Fruit fly (Drosophila melanogaster) whole organism, embryonic: ENCODE results near the gene prd1.

ENCODE experiments used
- Aef1 ChIP-seq: fragments of 200-800 bp; sonication (Bioruptor generic); IDR thresholded peaks from 3 replicates; pipeline ENCODE4 v1.3.6; 2022; ENCODE audit warnings: missing biosample characterization, missing genetic modification characterization
- Atf6 ChIP-seq: fragments of 200-800 bp; sonication (Bioruptor generic); IDR thresholded peaks from 2 replicates; pipeline ENCODE4 v1.3.6; 2022; ENCODE audit warnings: missing biosample characterization, missing genetic modification characterization
- Awh ChIP-seq: fragments of 200-800 bp; sonication (Bioruptor generic); IDR thresholded peaks from 2 replicates; pipeline ENCODE4, ENCODE4 v1.3.6; 2022; ENCODE audit warnings: missing biosample characterization, missing genetic modification characterization
- BtbVII ChIP-seq: fragments of 200-800 bp; sonication (Bioruptor generic); optimal IDR thresholded peaks from 3 replicates; lab custom pipeline; 2017; ENCODE audit warnings: missing biosample characterization, mild to moderate bottlenecking, missing genetic modification characterization
- CG10209 ChIP-seq: fragments of 200-800 bp; sonication (Bioruptor generic); optimal IDR thresholded peaks from 3 replicates; lab custom pipeline; 2017; ENCODE audit warnings: missing biosample characterization, mild to moderate bottlenecking, missing genetic modification characterization, missing genetic modification reagents
- CG10959 ChIP-seq: fragments of 200-800 bp; sonication (Bioruptor generic); IDR thresholded peaks from 2 replicates; pipeline ENCODE4 v1.3.6; 2022; ENCODE audit warnings: missing biosample characterization, missing genetic modification characterization
- CG11093 ChIP-seq: fragments of 200-800 bp; sonication (Bioruptor generic); IDR thresholded peaks from 3 replicates; pipeline ENCODE4 v1.3.6; 2022; ENCODE audit warnings: missing biosample characterization, missing genetic modification characterization
- CG14050 ChIP-seq: fragments of 200-800 bp; sonication (Bioruptor generic); IDR thresholded peaks from 3 replicates; pipeline ENCODE4 v1.3.6; 2022; ENCODE audit warnings: missing biosample characterization, missing genetic modification characterization
- CG1832 ChIP-seq: fragments of 200-800 bp; sonication (Bioruptor generic); optimal IDR thresholded peaks from 2 replicates; lab custom pipeline; 2017; ENCODE audit warnings: missing biosample characterization, mild to moderate bottlenecking, missing genetic modification characterization, inconsistent platforms
- CG18476 ChIP-seq: fragments of 200-800 bp; sonication (Bioruptor generic); optimal IDR thresholded peaks from 2 replicates; lab custom pipeline; 2016; ENCODE audit warnings: missing biosample characterization, mild to moderate bottlenecking, missing genetic modification characterization
- CG2712 ChIP-seq: fragments of 200-800 bp; optimal IDR thresholded peaks from 3 replicates; lab custom pipeline; 2019; ENCODE audit warnings: missing biosample characterization, mild to moderate bottlenecking, missing genetic modification characterization, moderate library complexity
- CG3065 ChIP-seq: fragments of 200-800 bp; sonication (Bioruptor generic); optimal IDR thresholded peaks from 2 replicates; lab custom pipeline; 2016; ENCODE audit warnings: missing biosample characterization, missing genetic modification characterization
- CG31224 ChIP-seq: fragments of 200-800 bp; sonication (Bioruptor generic); IDR thresholded peaks from 2 replicates; pipeline ENCODE4 v1.3.6; 2022; ENCODE audit warnings: missing biosample characterization, missing genetic modification characterization
- CG33213 ChIP-seq: fragments of 200-800 bp; sonication (Bioruptor generic); optimal IDR thresholded peaks from 3 replicates; lab custom pipeline; 2016; ENCODE audit warnings: missing biosample characterization, missing genetic modification characterization
- CG3407 ChIP-seq: fragments of 200-800 bp; sonication (Bioruptor generic); optimal IDR thresholded peaks from 2 replicates; lab custom pipeline; 2018; ENCODE audit warnings: missing biosample characterization, mild to moderate bottlenecking, missing genetic modification characterization
- CG4328 ChIP-seq: fragments of 200-800 bp; sonication (Bioruptor generic); optimal IDR thresholded peaks from 3 replicates; lab custom pipeline; 2017; ENCODE audit warnings: missing biosample characterization, missing genetic modification reagents, missing genetic modification characterization
- CG43689 ChIP-seq: fragments of 200-800 bp; sonication (Bioruptor generic); IDR thresholded peaks from 2 replicates; pipeline ENCODE4 v1.3.6; 2022; ENCODE audit warnings: missing biosample characterization, missing genetic modification characterization
- CG4424 ChIP-seq: fragments of 200-800 bp; sonication (Bioruptor generic); optimal IDR thresholded peaks from 3 replicates; lab custom pipeline; 2016; ENCODE audit warnings: missing biosample characterization, missing genetic modification characterization
- CG4730 ChIP-seq: fragments of 200-800 bp; sonication (Bioruptor generic); IDR thresholded peaks from 2 replicates; pipeline ENCODE4 v1.3.6; 2022; ENCODE audit warnings: missing biosample characterization, missing genetic modification characterization
- CG6254 ChIP-seq: fragments of 200-800 bp; sonication (Bioruptor generic); optimal IDR thresholded peaks from 3 replicates; lab custom pipeline; 2017; ENCODE audit warnings: mild to moderate bottlenecking, missing biosample characterization, missing genetic modification reagents, missing genetic modification characterization
- CG6813 ChIP-seq: fragments of 200-800 bp; sonication (Bioruptor generic); optimal IDR thresholded peaks from 2 replicates; lab custom pipeline; 2017; ENCODE audit warnings: missing biosample characterization, missing genetic modification characterization, mild to moderate bottlenecking, moderate library complexity, missing genetic modification reagents
- CG7271 ChIP-seq: fragments of 200-800 bp; sonication (Bioruptor generic); optimal IDR thresholded peaks from 2 replicates; lab custom pipeline; 2018; ENCODE audit warnings: missing biosample characterization, mild to moderate bottlenecking, missing genetic modification characterization, moderate library complexity
- CG9215 ChIP-seq: fragments of 200-800 bp; sonication (Bioruptor generic); IDR thresholded peaks from 2 replicates; pipeline ENCODE4 v1.3.6; 2022; ENCODE audit warnings: missing biosample characterization, missing genetic modification characterization
- CG9727 ChIP-seq: fragments of 200-800 bp; sonication (Bioruptor generic); optimal IDR thresholded peaks from 3 replicates; lab custom pipeline; 2017; ENCODE audit warnings: missing biosample characterization, mild to moderate bottlenecking, missing genetic modification characterization
- CHES-1-like ChIP-seq: fragments of 200-800 bp; sonication (Bioruptor generic); optimal IDR thresholded peaks from 2 replicates; lab custom pipeline; 2016; ENCODE audit warnings: missing biosample characterization, missing genetic modification characterization
- Dip2 ChIP-seq: fragments of 200-800 bp; sonication (Bioruptor generic); IDR thresholded peaks from 2 replicates; pipeline ENCODE4 v1.3.6; 2022; ENCODE audit warnings: missing biosample characterization, missing genetic modification characterization
- Drgx ChIP-seq: fragments of 200-800 bp; sonication (Bioruptor generic); IDR thresholded peaks from 2 replicates; pipeline ENCODE4 v1.3.6; 2022; ENCODE audit warnings: missing biosample characterization, missing genetic modification characterization
- Ets65A ChIP-seq: fragments of 200-800 bp; sonication (Bioruptor generic); peaks from one replicate; lab custom pipeline; 2016; ENCODE audit warnings: missing biosample characterization, missing genetic modification characterization
- Jarid2 ChIP-seq: fragments of 200-800 bp; sonication (Bioruptor generic); optimal IDR thresholded peaks from 3 replicates; lab custom pipeline; 2017; ENCODE audit warnings: mild to moderate bottlenecking, missing biosample characterization, missing genetic modification reagents, missing genetic modification characterization
- Kr ChIP-seq: fragments of 200-800 bp; sonication (Bioruptor generic); optimal IDR thresholded peaks from 2 replicates; lab custom pipeline; 2017; ENCODE audit warnings: missing biosample characterization, mild to moderate bottlenecking, missing genetic modification characterization
- Lpt ChIP-seq: fragments of >200 bp; optimal IDR thresholded peaks from 2 replicates; lab custom pipeline; 2018; ENCODE audit warnings: missing biosample characterization, missing genetic modification characterization
- NC2β ChIP-seq: fragments of 200-800 bp; sonication (Bioruptor generic); optimal IDR thresholded peaks from 2 replicates; lab custom pipeline; 2016; ENCODE audit warnings: missing biosample characterization, missing genetic modification characterization
- NfI ChIP-seq: fragments of 200-800 bp; sonication (Bioruptor generic); optimal IDR thresholded peaks from 3 replicates; lab custom pipeline; 2018; ENCODE audit warnings: missing biosample characterization, mild to moderate bottlenecking, missing genetic modification characterization, moderate library complexity
- Rfx ChIP-seq: fragments of 200-800 bp; sonication (Bioruptor generic); IDR thresholded peaks from 2 replicates; pipeline ENCODE4 v1.3.6; 2022; ENCODE audit warnings: missing biosample characterization, missing genetic modification characterization
- Sox100B ChIP-seq: fragments of 200-800 bp; sonication (Bioruptor generic); optimal IDR thresholded peaks from 3 replicates; lab custom pipeline; 2018; ENCODE audit warnings: missing biosample characterization, mild to moderate bottlenecking, missing genetic modification characterization
- Stat92E ChIP-seq, 3 experiments: fragments of >200 bp in 2 of 3; fragments of 200-800 bp in 1 of 3; sonication (Bioruptor generic) in 1 of 3; optimal IDR thresholded peaks; 2 replicates each; lab custom pipeline; 2017 to 2019; ENCODE audit warnings: missing biosample characterization in 3 of 3, missing genetic modification characterization in 3 of 3, mild to moderate bottlenecking in 1 of 3, moderate library complexity in 1 of 3
- Taf1 ChIP-seq: fragments of 200-800 bp; sonication (Bioruptor generic); IDR thresholded peaks from 2 replicates; pipeline ENCODE4 v1.3.6; 2022; ENCODE audit warnings: missing biosample characterization, missing genetic modification characterization
- ap ChIP-seq: fragments of 200-800 bp; sonication (Bioruptor generic); IDR thresholded peaks from 2 replicates; pipeline ENCODE4 v1.3.6; 2022; ENCODE audit warnings: missing biosample characterization, missing genetic modification characterization
- dmrt99B ChIP-seq: fragments of 200-800 bp; sonication (Bioruptor generic); optimal IDR thresholded peaks from 2 replicates; lab custom pipeline; 2018; ENCODE audit warnings: missing biosample characterization, mild to moderate bottlenecking, missing genetic modification characterization, moderate library complexity
- dysf ChIP-seq: fragments of 200-800 bp; sonication (Bioruptor generic); IDR thresholded peaks from 3 replicates; pipeline ENCODE4 v1.3.6; 2022; ENCODE audit warnings: missing biosample characterization, missing genetic modification characterization
- grn ChIP-seq: fragments of 200-800 bp; sonication (Bioruptor generic); optimal IDR thresholded peaks from 3 replicates; lab custom pipeline; 2017; ENCODE audit warnings: missing biosample characterization, missing genetic modification characterization
- her ChIP-seq: fragments of 200-800 bp; sonication (Bioruptor generic); optimal IDR thresholded peaks from 2 replicates; lab custom pipeline; 2016; ENCODE audit warnings: missing biosample characterization, missing genetic modification characterization
- lilli ChIP-seq: fragments of 200-800 bp; sonication (Bioruptor generic); optimal IDR thresholded peaks from 3 replicates; lab custom pipeline; 2016; ENCODE audit warnings: missing biosample characterization, missing genetic modification characterization
- lola ChIP-seq, 3 experiments: fragments of >200 bp in 2 of 3; fragments of 200-800 bp in 1 of 3; sonication (Bioruptor generic) in 1 of 3; optimal IDR thresholded peaks; 2 replicates each; lab custom pipeline; 2017 to 2019; ENCODE audit warnings: missing biosample characterization in 3 of 3, missing genetic modification characterization in 3 of 3, mild to moderate bottlenecking in 1 of 3, moderate library complexity in 1 of 3
- luna ChIP-seq: fragments of 200-800 bp; sonication (Bioruptor generic); optimal IDR thresholded peaks from 2 replicates; lab custom pipeline; 2016; ENCODE audit warnings: missing biosample characterization, missing genetic modification characterization
- phol ChIP-seq: fragments of 200-800 bp; sonication (Bioruptor generic); optimal IDR thresholded peaks from 3 replicates; lab custom pipeline; 2018; ENCODE audit warnings: missing biosample characterization, mild to moderate bottlenecking, missing genetic modification characterization, moderate library complexity
- schlank ChIP-seq: fragments of 200-800 bp; sonication (Bioruptor generic); optimal IDR thresholded peaks from 2 replicates; lab custom pipeline; 2018; ENCODE audit warnings: missing biosample characterization, mild to moderate bottlenecking, missing genetic modification characterization
- so ChIP-seq: fragments of 200-800 bp; sonication (Bioruptor generic); IDR thresholded peaks from 3 replicates; pipeline ENCODE4 v1.3.6; 2022; ENCODE audit warnings: missing biosample characterization, missing genetic modification characterization
- sqz ChIP-seq: fragments of 200-800 bp; sonication (Bioruptor generic); optimal IDR thresholded peaks from 3 replicates; lab custom pipeline; 2018; ENCODE audit warnings: missing biosample characterization, mild to moderate bottlenecking, missing genetic modification characterization
- ssp ChIP-seq: fragments of 200-800 bp; sonication (Bioruptor generic); IDR thresholded peaks from 2 replicates; pipeline ENCODE4 v1.3.6; 2022; ENCODE audit warnings: missing biosample characterization, missing genetic modification characterization
- trem ChIP-seq: fragments of 200-800 bp; optimal IDR thresholded peaks from 3 replicates; lab custom pipeline; 2019; ENCODE audit warnings: missing biosample characterization, mild to moderate bottlenecking, missing genetic modification characterization, moderate library complexity
- zen2 ChIP-seq: fragments of 200-800 bp; sonication (Bioruptor generic); IDR thresholded peaks from 3 replicates; pipeline ENCODE4 v1.3.6; 2022; ENCODE audit warnings: missing biosample characterization, missing genetic modification characterization; ENCODE audit not compliant: partially characterized antibody

Gene prd1

DNA sequence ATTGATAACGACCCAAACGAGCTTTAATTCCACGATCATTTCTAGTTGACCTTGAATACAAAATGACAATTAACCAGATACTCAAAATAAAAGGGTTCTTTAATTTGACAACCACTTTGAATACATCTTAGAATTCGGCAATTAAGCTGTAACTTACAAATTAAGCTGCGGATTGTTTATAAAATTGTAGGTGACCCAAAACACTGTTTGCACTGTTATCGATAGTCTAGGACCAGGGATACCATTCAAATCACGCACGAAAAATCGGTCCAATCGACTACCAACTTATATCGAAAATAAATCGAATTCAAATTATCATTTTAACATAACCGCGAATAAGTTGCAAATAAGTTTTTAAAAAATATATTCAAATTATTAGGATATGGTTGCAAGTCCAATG lies 35.5 kb upstream of the prd1 start, which contains the start of gene Kyat (continued):
- peak in 1 of 3 experiments; percentile 7 for TF ChIP-seq lola (GFP tag; optimal IDR thresholded peaks at IDR 0.05; lab: Kevin White, UChicago)
- TF ChIP-seq CG2712 (tag; lab: Kevin White, UChicago): peak; percentile 42
- no peak for TF ChIP-seq dmrt99B (tag; lab: Kevin White, UChicago)
- TF ChIP-seq dysf (GFP tag; lab: Robert Waterston, UW): no peak
- no peak for TF ChIP-seq NfI
- peak; percentile 98 for TF ChIP-seq zen2
- TF ChIP-seq schlank (tag; lab: Kevin White, UChicago): no peak
- peak; percentile 4 for TF ChIP-seq CG33213
- no peak for TF ChIP-seq so (GFP tag; lab: Robert Waterston, UW)
- TF ChIP-seq Sox100B (GFP tag; lab: Kevin White, UChicago): no peak
- TF ChIP-seq CG9727: no peak
- TF ChIP-seq NC2β: no peak
- no peak for TF ChIP-seq Lpt (GFP tag; lab: Kevin White, UChicago)
- TF ChIP-seq CG7271 (tag; lab: Kevin White, UChicago): no peak
- TF ChIP-seq BtbVII (GFP tag; lab: Kevin White, UChicago): no peak
- TF ChIP-seq CG3065: no peak
- TF ChIP-seq CG11093 (GFP tag; lab: Robert Waterston, UW): no peak
- no peak for TF ChIP-seq CG4328 (GFP tag; lab: Kevin White, UChicago)
- no peak for TF ChIP-seq CG18476
- no peak for TF ChIP-seq luna (GFP tag; lab: Kevin White, UChicago)
- peak; percentile 14; the same call in 1 of the 2 replicates for TF ChIP-seq Rfx
- TF ChIP-seq CG31224: no peak
- no peak for TF ChIP-seq Aef1 (GFP tag; lab: Robert Waterston, UW)
- TF ChIP-seq Awh: no peak
- no peak for TF ChIP-seq CG6254 (GFP tag; lab: Kevin White, UChicago)
- TF ChIP-seq Dip2 (GFP tag; lab: Robert Waterston, UW): no peak
- TF ChIP-seq phol (tag; lab: Kevin White, UChicago): peak; percentile 30
- TF ChIP-seq her: no peak
- no peak for TF ChIP-seq CG9215
- no peak for TF ChIP-seq CG10209 (GFP tag; lab: Kevin White, UChicago)
- no peak for TF ChIP-seq Drgx (GFP tag; lab: Robert Waterston, UW)
- no peak for TF ChIP-seq CHES-1-like (GFP tag; lab: Kevin White, UChicago)
- no peak for TF ChIP-seq CG4424 (GFP tag; lab: Kevin White, UChicago)
- TF ChIP-seq Atf6 (GFP tag; lab: Robert Waterston, UW): no peak
- no peak for TF ChIP-seq ap
- peak in 1 of 3 experiments; percentile 29 for TF ChIP-seq Stat92E (GFP tag; optimal IDR thresholded peaks at IDR 0.05; lab: Kevin White, UChicago)
- no peak for TF ChIP-seq CG4730
- TF ChIP-seq ssp: no peak
- TF ChIP-seq CG3407 (GFP tag; lab: Kevin White, UChicago): no peak
- TF ChIP-seq Kr (GFP tag; lab: Kevin White, UChicago): no peak
- TF ChIP-seq lilli (GFP tag; lab: Kevin White, UChicago): peak; percentile 28
- no peak for TF ChIP-seq CG14050 (GFP tag; lab: Robert Waterston, UW)
- TF ChIP-seq CG43689 (GFP tag; lab: Robert Waterston, UW): no peak
- no peak for TF ChIP-seq CG6813 (GFP tag; lab: Kevin White, UChicago)
- TF ChIP-seq Taf1 (GFP tag; lab: Robert Waterston, UW): no peak
- no peak for TF ChIP-seq sqz
- TF ChIP-seq CG1832 (GFP tag; lab: Kevin White, UChicago): no peak
- TF ChIP-seq Jarid2 (GFP tag; lab: Kevin White, UChicago): no peak
- TF ChIP-seq grn (GFP tag; lab: Kevin White, UChicago): no peak
- TF ChIP-seq Ets65A (GFP tag; lab: Kevin White, UChicago): no peak
- TF ChIP-seq trem (tag; lab: Kevin White, UChicago): peak; percentile 64
- no peak for TF ChIP-seq CG10959
